Fruit fly (Drosophila melanogaster) whole organism, embryonic: Measurements from ENCODE around the gene CG15213.

Experiments used
- Awh ChIP-seq: fragments of 200-800 bp; sonication (Bioruptor generic); IDR thresholded peaks from 2 replicates; pipeline ENCODE4, ENCODE4 v1.3.6; 2022; ENCODE audit warnings: missing biosample characterization, missing genetic modification characterization
- BEAF-32 ChIP-seq: fragments of 200-800 bp; sonication (Bioruptor generic); optimal IDR thresholded peaks from 3 replicates; lab custom pipeline; 2017; ENCODE audit warnings: missing biosample characterization, missing genetic modification characterization, mild to moderate bottlenecking, moderate library complexity, missing genetic modification reagents
- Bgb ChIP-seq: fragments of 200-800 bp; sonication (Bioruptor generic); IDR thresholded peaks from 2 replicates; pipeline ENCODE4 v1.3.6; 2022; ENCODE audit warnings: missing biosample characterization, missing genetic modification characterization; ENCODE audit not compliant: partially characterized antibody
- CG10431 ChIP-seq: fragments of 200-800 bp; sonication (Bioruptor generic); optimal IDR thresholded peaks from 3 replicates; lab custom pipeline; 2018; ENCODE audit warnings: missing biosample characterization, mild to moderate bottlenecking, missing genetic modification characterization
- CG12391 ChIP-seq: fragments of 200-800 bp; sonication (Bioruptor generic); optimal IDR thresholded peaks from 3 replicates; lab custom pipeline; 2018; ENCODE audit warnings: missing biosample characterization, mild to moderate bottlenecking, missing genetic modification characterization, moderate library complexity
- CG12769 ChIP-seq: fragments of 200-800 bp; sonication (Bioruptor generic); optimal IDR thresholded peaks from 2 replicates; lab custom pipeline; 2019; ENCODE audit warnings: missing biosample characterization, mild to moderate bottlenecking, missing genetic modification characterization, moderate library complexity
- CG13287 ChIP-seq: fragments of 200-800 bp; sonication (Bioruptor generic); IDR thresholded peaks from 2 replicates; pipeline ENCODE4 v1.3.6; 2022; ENCODE audit warnings: missing biosample characterization, missing genetic modification characterization; ENCODE audit not compliant: partially characterized antibody
- CG15011 ChIP-seq: fragments of 200-800 bp; sonication (Bioruptor generic); optimal IDR thresholded peaks from 3 replicates; lab custom pipeline; 2018; ENCODE audit warnings: missing biosample characterization, mild to moderate bottlenecking, missing genetic modification characterization
- CG15601 ChIP-seq: fragments of 200-800 bp; sonication (Bioruptor generic); optimal IDR thresholded peaks from 3 replicates; lab custom pipeline; 2019; ENCODE audit warnings: missing biosample characterization, mild to moderate bottlenecking, missing genetic modification characterization, moderate library complexity
- CG17802 ChIP-seq: fragments of 200-800 bp; sonication (Bioruptor generic); optimal IDR thresholded peaks from 2 replicates; lab custom pipeline; 2018; ENCODE audit warnings: missing biosample characterization, mild to moderate bottlenecking, missing genetic modification characterization, moderate library complexity
- CG17829 ChIP-seq: fragments of 200-800 bp; optimal IDR thresholded peaks from 2 replicates; lab custom pipeline; 2019; ENCODE audit warnings: missing biosample characterization, mild to moderate bottlenecking, missing genetic modification characterization, moderate library complexity
- CG18599 ChIP-seq: fragments of 200-800 bp; sonication (Bioruptor generic); optimal IDR thresholded peaks from 3 replicates; lab custom pipeline; 2017; ENCODE audit warnings: missing biosample characterization, missing genetic modification characterization, mild to moderate bottlenecking, moderate library complexity, missing genetic modification reagents
- CG43689 ChIP-seq: fragments of 200-800 bp; sonication (Bioruptor generic); IDR thresholded peaks from 2 replicates; pipeline ENCODE4 v1.3.6; 2022; ENCODE audit warnings: missing biosample characterization, missing genetic modification characterization
- CG4707 ChIP-seq: fragments of 200-800 bp; sonication (Bioruptor generic); optimal IDR thresholded peaks from 2 replicates; lab custom pipeline; 2018; ENCODE audit warnings: missing biosample characterization, mild to moderate bottlenecking, missing genetic modification characterization, moderate library complexity
- CG6689 ChIP-seq: fragments of 200-800 bp; sonication (Bioruptor generic); IDR thresholded peaks from 2 replicates; pipeline ENCODE4 v1.3.6; 2022; ENCODE audit warnings: missing biosample characterization, missing genetic modification characterization
- CG9609 ChIP-seq: fragments of 200-800 bp; sonication (Bioruptor generic); optimal IDR thresholded peaks from 3 replicates; lab custom pipeline; 2016; ENCODE audit warnings: missing biosample characterization, missing genetic modification characterization
- Dip3 ChIP-seq: fragments of 200-800 bp; sonication (Bioruptor generic); optimal IDR thresholded peaks from 3 replicates; lab custom pipeline; 2016; ENCODE audit warnings: missing biosample characterization, missing genetic modification characterization
- Fer2 ChIP-seq: fragments of 200-800 bp; sonication (Bioruptor generic); optimal IDR thresholded peaks from 2 replicates; lab custom pipeline; 2018; ENCODE audit warnings: missing biosample characterization, mild to moderate bottlenecking, missing genetic modification characterization, moderate library complexity
- Fer3 ChIP-seq: fragments of 200-800 bp; sonication (Bioruptor generic); optimal IDR thresholded peaks from 2 replicates; lab custom pipeline; 2018; ENCODE audit warnings: missing biosample characterization, mild to moderate bottlenecking, missing genetic modification characterization, moderate library complexity
- GATAe ChIP-seq: fragments of 200-800 bp; sonication (Bioruptor generic); conservative IDR thresholded peaks from 2 replicates; pipeline ENCODE4 v1.3.6; 2022; ENCODE audit warnings: missing biosample characterization, missing genetic modification characterization
- Lhr ChIP-seq: fragments of 200-800 bp; sonication (Bioruptor generic); optimal IDR thresholded peaks from 3 replicates; lab custom pipeline; 2017; ENCODE audit warnings: mild to moderate bottlenecking, missing biosample characterization, missing genetic modification reagents, missing genetic modification characterization
- Lpt ChIP-seq: fragments of >200 bp; optimal IDR thresholded peaks from 2 replicates; lab custom pipeline; 2018; ENCODE audit warnings: missing biosample characterization, missing genetic modification characterization
- Mes4 ChIP-seq: fragments of 200-800 bp; sonication (Bioruptor generic); optimal IDR thresholded peaks from 2 replicates; lab custom pipeline; 2016; ENCODE audit warnings: missing biosample characterization, missing genetic modification characterization
- Neu2 ChIP-seq: fragments of 200-800 bp; sonication (Bioruptor generic); optimal IDR thresholded peaks from 3 replicates; lab custom pipeline; 2016; ENCODE audit warnings: missing biosample characterization, missing genetic modification characterization, borderline replicate concordance
- Oaz ChIP-seq: fragments of 200-800 bp; sonication (Bioruptor generic); IDR thresholded peaks from 2 replicates; pipeline ENCODE4 v1.3.6; 2022; ENCODE audit warnings: missing biosample characterization, missing genetic modification characterization
- Ssrp ChIP-seq: fragments of 200-800 bp; sonication (Bioruptor generic); optimal IDR thresholded peaks from 2 replicates; lab custom pipeline; 2018; ENCODE audit warnings: missing biosample characterization, mild to moderate bottlenecking, missing genetic modification characterization, moderate library complexity
- ara ChIP-seq: fragments of 200-800 bp; sonication (Bioruptor generic); IDR thresholded peaks from 2 replicates; pipeline ENCODE4 v1.3.6; 2022; ENCODE audit warnings: missing biosample characterization, missing genetic modification characterization
- dmrt99B ChIP-seq: fragments of 200-800 bp; sonication (Bioruptor generic); optimal IDR thresholded peaks from 2 replicates; lab custom pipeline; 2018; ENCODE audit warnings: missing biosample characterization, mild to moderate bottlenecking, missing genetic modification characterization, moderate library complexity
- esg ChIP-seq: fragments of 200-800 bp; sonication (Bioruptor generic); conservative IDR thresholded peaks from 2 replicates; pipeline ENCODE4 v1.3.6; 2022; ENCODE audit warnings: missing biosample characterization, missing genetic modification characterization
- her ChIP-seq: fragments of 200-800 bp; sonication (Bioruptor generic); optimal IDR thresholded peaks from 2 replicates; lab custom pipeline; 2016; ENCODE audit warnings: missing biosample characterization, missing genetic modification characterization
- insv ChIP-seq, 2 experiments: fragments of 200-800 bp; sonication (Bioruptor generic); optimal IDR thresholded peaks; 3 replicates each; lab custom pipeline; 2016 to 2018; ENCODE audit warnings: missing biosample characterization in 2 of 2, missing genetic modification characterization in 2 of 2
- jumu ChIP-seq: fragments of 200-800 bp; sonication (Bioruptor generic); optimal IDR thresholded peaks from 3 replicates; lab custom pipeline; 2016; ENCODE audit warnings: missing biosample characterization, missing genetic modification characterization
- kay ChIP-seq: fragments of 200-800 bp; sonication (Bioruptor generic); optimal IDR thresholded peaks from 2 replicates; lab custom pipeline; 2016; ENCODE audit warnings: missing biosample characterization, missing genetic modification characterization
- lov ChIP-seq, 2 experiments: fragments of 200-800 bp in 1 of 2; fragments of >200 bp in 1 of 2; sonication (Bioruptor generic) in 1 of 2; IDR thresholded peaks in 1 of 2; optimal IDR thresholded peaks in 1 of 2; 2 replicates in 1 of 2; 3 replicates in 1 of 2; pipeline versions ENCODE4 v1.3.6 to Lab custom; 2017 to 2022; ENCODE audit warnings: missing biosample characterization in 1 of 2, missing genetic modification characterization in 1 of 2
- mam ChIP-seq: fragments of 200-800 bp; sonication (Bioruptor generic); optimal IDR thresholded peaks from 3 replicates; lab custom pipeline; 2016; ENCODE audit warnings: missing biosample characterization, missing genetic modification characterization
- phol ChIP-seq: fragments of 200-800 bp; sonication (Bioruptor generic); optimal IDR thresholded peaks from 3 replicates; lab custom pipeline; 2018; ENCODE audit warnings: missing biosample characterization, mild to moderate bottlenecking, missing genetic modification characterization, moderate library complexity
- pum ChIP-seq: fragments of 200-800 bp; sonication (Bioruptor generic); optimal IDR thresholded peaks from 2 replicates; lab custom pipeline; 2016; ENCODE audit warnings: missing biosample characterization, missing genetic modification characterization
- salm ChIP-seq: fragments of 200-800 bp; sonication (Bioruptor generic); optimal IDR thresholded peaks from 2 replicates; lab custom pipeline; 2018; ENCODE audit warnings: missing biosample characterization, mild to moderate bottlenecking, missing genetic modification characterization
- seq ChIP-seq: fragments of 200-800 bp; sonication (Bioruptor generic); IDR thresholded peaks from 2 replicates; pipeline ENCODE4 v1.3.6; 2022; ENCODE audit warnings: missing biosample characterization, missing genetic modification characterization
- slou ChIP-seq: fragments of 200-800 bp; sonication (Bioruptor generic); optimal IDR thresholded peaks from 3 replicates; lab custom pipeline; 2016; ENCODE audit warnings: missing biosample characterization, missing genetic modification characterization
- slp2 ChIP-seq: fragments of 200-800 bp; sonication (Bioruptor generic); optimal IDR thresholded peaks from 2 replicates; lab custom pipeline; 2016; ENCODE audit warnings: missing biosample characterization, missing genetic modification characterization
- sqz ChIP-seq: fragments of 200-800 bp; sonication (Bioruptor generic); optimal IDR thresholded peaks from 3 replicates; lab custom pipeline; 2018; ENCODE audit warnings: missing biosample characterization, mild to moderate bottlenecking, missing genetic modification characterization
- tap ChIP-seq: fragments of 200-800 bp; optimal IDR thresholded peaks from 3 replicates; lab custom pipeline; 2019; ENCODE audit warnings: missing biosample characterization, mild to moderate bottlenecking, missing genetic modification characterization, moderate library complexity
- tll ChIP-seq, 2 experiments: fragments of 200-800 bp in 1 of 2; fragments of >200 bp in 1 of 2; sonication (Bioruptor generic) in 1 of 2; optimal IDR thresholded peaks; 2 replicates each; lab custom pipeline; 2017 to 2019; ENCODE audit warnings: missing biosample characterization in 2 of 2, missing genetic modification characterization in 2 of 2, mild to moderate bottlenecking in 1 of 2, moderate library complexity in 1 of 2
- trem ChIP-seq: fragments of 200-800 bp; optimal IDR thresholded peaks from 3 replicates; lab custom pipeline; 2019; ENCODE audit warnings: missing biosample characterization, mild to moderate bottlenecking, missing genetic modification characterization, moderate library complexity
- wor ChIP-seq: fragments of 200-800 bp; sonication (Bioruptor generic); IDR thresholded peaks from 2 replicates; pipeline ENCODE4 v1.3.6; 2022; ENCODE audit warnings: missing biosample characterization, missing genetic modification characterization
- zen2 ChIP-seq: fragments of 200-800 bp; sonication (Bioruptor generic); IDR thresholded peaks from 3 replicates; pipeline ENCODE4 v1.3.6; 2022; ENCODE audit warnings: missing biosample characterization, missing genetic modification characterization; ENCODE audit not compliant: partially characterized antibody
- zfh1 ChIP-seq: fragments of 200-800 bp; sonication (Bioruptor generic); IDR thresholded peaks from 3 replicates; pipeline ENCODE4 v1.3.6; 2022; ENCODE audit warnings: missing biosample characterization, missing genetic modification characterization

The CG15213 gene

dm6 chr3L:5154917-5155613 lies 22.0 kb upstream of the CG15213 start (continued):
- TF ChIP-seq jumu (GFP tag; lab: Kevin White, UChicago) (peak; percentile 68), Fer3 (tag; lab: Kevin White, UChicago) (peak; percentile 74), CG10431 (GFP tag; lab: Kevin White, UChicago) (peak; percentile 1), trem (no peak), slp2 (peak; percentile 46), seq (peak; percentile 87), CG15011 (no peak), tap (tag; lab: Kevin White, UChicago) (peak; percentile 39), wor (GFP tag; lab: Robert Waterston, UW) (peak; percentile 58), BEAF-32 (GFP tag; lab: Kevin White, UChicago) (no peak), CG6689 (GFP tag; lab: Robert Waterston, UW) (peak; percentile 82; the same call in 1 of the 2 replicates), GATAe (GFP tag; lab: Robert Waterston, UW) (0 out of 2 replicates have a peak, but pooled peaks have one; percentile 41), CG17802 (tag; lab: Kevin White, UChicago) (peak; percentile 32), dmrt99B (tag; lab: Kevin White, UChicago) (peak; percentile 81), Lhr (GFP tag; lab: Kevin White, UChicago) (peak; percentile 6), phol (no peak), CG43689 (no peak; the same call in none of the 2 replicates), pum (peak; percentile 67), Oaz (GFP tag; lab: Robert Waterston, UW) (no peak; the same call in none of the 2 replicates), esg (GFP tag; lab: Robert Waterston, UW) (peak; percentile 78), zen2 (GFP tag; lab: Robert Waterston, UW) (no peak), Awh (GFP tag; lab: Robert Waterston, UW) (peak; percentile 79), lov (optimal IDR thresholded peaks at IDR 0.05; lab: Kevin White, UChicago) (no peak), lov (GFP tag; IDR thresholded peaks at IDR 0.05; lab: Robert Waterston, UW) (0 out of 3 replicates have a peak, but pooled peaks have one; percentile 35), CG17829 (tag; lab: Kevin White, UChicago) (peak; percentile 16), Lpt (no peak), Bgb (no peak), Neu2 (GFP tag; lab: Kevin White, UChicago) (no peak), CG13287 (GFP tag; lab: Robert Waterston, UW) (no peak), kay (GFP tag; lab: Kevin White, UChicago) (peak; percentile 50), insv (GFP tag; optimal IDR thresholded peaks at IDR 0.05; lab: Kevin White, UChicago) (peak in 1 of 2 experiments; percentile 3), Fer2 (tag; lab: Kevin White, UChicago) (peak; percentile 64), CG18599 (GFP tag; lab: Kevin White, UChicago) (peak; percentile 94), Ssrp (tag; lab: Kevin White, UChicago) (peak; percentile 58), ara (GFP tag; lab: Robert Waterston, UW) (peak; percentile 69), zfh1 (GFP tag; lab: Robert Waterston, UW) (peak; percentile 86), her (GFP tag; lab: Kevin White, UChicago) (peak; percentile 79), CG4707 (GFP tag; lab: Kevin White, UChicago) (peak; percentile 20), slou (no peak), Mes4 (peak; percentile 30), CG9609 (GFP tag; lab: Kevin White, UChicago) (peak; percentile 73), sqz (GFP tag; lab: Kevin White, UChicago) (no peak), mam (peak; percentile 82), Dip3 (peak; percentile 59), CG15601 (peak; percentile 34), salm (tag; lab: Kevin White, UChicago) (no peak), CG12391 (tag; lab: Kevin White, UChicago) (peak; percentile 75), CG12769 (tag; lab: Kevin White, UChicago) (no peak), tll (GFP tag; optimal IDR thresholded peaks at IDR 0.05; lab: Kevin White, UChicago) (no peak)
